1 fruit fly cellular context compared by ENCODE assay signal in genomic region chrX:2546664-2547487, dm6.
TF ChIP-seq lines count a peak whose summit lies in the region.

No protein-coding gene starts in this region.

TF ChIP-seq in whole organism, embryonic, 481 proteins besides CTCF, POLR2A, EP300 and RAD21 (continued from another document):
- peak in 1 of 2 experiments; percentile 38 for TF ChIP-seq Hr51 (GFP tag; optimal IDR thresholded peaks at IDR 0.05; lab: Kevin White, UChicago)
- no peak for TF ChIP-seq sens-2 (GFP tag; IDR thresholded peaks at IDR 0.05; lab: Robert Waterston, UW)
- TF ChIP-seq Xbp1 (GFP tag; optimal IDR thresholded peaks at IDR 0.05; lab: Kevin White, UChicago): peak; percentile 5
- TF ChIP-seq phol (tag; optimal IDR thresholded peaks at IDR 0.05; lab: Kevin White, UChicago): peak; percentile 1
- TF ChIP-seq odd (GFP tag; optimal IDR thresholded peaks at IDR 0.05; lab: Kevin White, UChicago): no peak
- no peak for TF ChIP-seq Abd-B (GFP tag; optimal IDR thresholded peaks at IDR 0.05; lab: Kevin White, UChicago)
- no peak for TF ChIP-seq Dek (tag; optimal IDR thresholded peaks at IDR 0.05; lab: Kevin White, UChicago)
- peak; percentile 14; the same call in 1 of the 3 replicates for TF ChIP-seq tgo (GFP tag; IDR thresholded peaks at IDR 0.05; lab: Robert Waterston, UW)
- TF ChIP-seq CG11504 (tag; optimal IDR thresholded peaks at IDR 0.05; lab: Kevin White, UChicago): peak; percentile 38
- no peak for TF ChIP-seq BtbVII (GFP tag; optimal IDR thresholded peaks at IDR 0.05; lab: Kevin White, UChicago)
- peak; percentile 3 for TF ChIP-seq dmrt99B (tag; optimal IDR thresholded peaks at IDR 0.05; lab: Kevin White, UChicago)
- TF ChIP-seq toy (GFP tag; IDR thresholded peaks at IDR 0.05; lab: Robert Waterston, UW): no peak
- TF ChIP-seq Myb (GFP tag; optimal IDR thresholded peaks at IDR 0.05; lab: Kevin White, UChicago): peak; percentile 13
- peak in 1 of 2 experiments; percentile 37 for TF ChIP-seq eve (GFP tag; optimal IDR thresholded peaks at IDR 0.05; lab: Kevin White, UChicago)
- TF ChIP-seq dm (GFP tag; optimal IDR thresholded peaks at IDR 0.05; lab: Kevin White, UChicago): no peak
- peak; percentile 4 for TF ChIP-seq tap (tag; optimal IDR thresholded peaks at IDR 0.05; lab: Kevin White, UChicago)
- peak; percentile 46 for TF ChIP-seq cwo (GFP tag; optimal IDR thresholded peaks at IDR 0.05; lab: Kevin White, UChicago)
- TF ChIP-seq CG1602 (GFP tag; optimal IDR thresholded peaks at IDR 0.05; lab: Kevin White, UChicago): no peak
- TF ChIP-seq btn (GFP tag; optimal IDR thresholded peaks at IDR 0.05; lab: Kevin White, UChicago): no peak
- TF ChIP-seq CG17361 (GFP tag; IDR thresholded peaks at IDR 0.05; lab: Robert Waterston, UW): no peak
- TF ChIP-seq CG17359 (tag; optimal IDR thresholded peaks at IDR 0.05; lab: Kevin White, UChicago): peak; percentile 37
- no peak for TF ChIP-seq amos (GFP tag; IDR thresholded peaks at IDR 0.05; lab: Robert Waterston, UW; ENCODE audit: partially characterized antibody)
- peak; percentile 3 for TF ChIP-seq Hmr (GFP tag; optimal IDR thresholded peaks at IDR 0.05; lab: Kevin White, UChicago)
- TF ChIP-seq Hey (tag; optimal IDR thresholded peaks at IDR 0.05; lab: Kevin White, UChicago): no peak
- TF ChIP-seq CG9817 (tag; optimal IDR thresholded peaks at IDR 0.05; lab: Kevin White, UChicago): peak; percentile 18
- peak; percentile 5 for TF ChIP-seq CG15269 (tag; optimal IDR thresholded peaks at IDR 0.05; lab: Kevin White, UChicago)
- no peak for TF ChIP-seq CG5245 (GFP tag; optimal IDR thresholded peaks at IDR 0.05; lab: Kevin White, UChicago)
- TF ChIP-seq Sry-δ (GFP tag; optimal IDR thresholded peaks at IDR 0.05; lab: Kevin White, UChicago): no peak
- no peak for TF ChIP-seq lilli (GFP tag; optimal IDR thresholded peaks at IDR 0.05; lab: Kevin White, UChicago)
- TF ChIP-seq lmd (GFP tag; IDR thresholded peaks at IDR 0.05; lab: Robert Waterston, UW): peak; percentile 21; the same call in 1 of the 2 replicates
- TF ChIP-seq ind (GFP tag; optimal IDR thresholded peaks at IDR 0.05; lab: Kevin White, UChicago): peak; percentile 30
- TF ChIP-seq CG34376 (GFP tag; optimal IDR thresholded peaks at IDR 0.05; lab: Kevin White, UChicago): peak; percentile 58
- TF ChIP-seq lab (GFP tag; optimal IDR thresholded peaks at IDR 0.05; lab: Kevin White, UChicago): peak; percentile 10
- peak; percentile 12 for TF ChIP-seq stwl (tag; optimal IDR thresholded peaks at IDR 0.05; lab: Kevin White, UChicago)
- no peak for TF ChIP-seq lola (GFP tag; optimal IDR thresholded peaks at IDR 0.05; lab: Kevin White, UChicago)
- peak; percentile 21; the same call in 1 of the 2 replicates for TF ChIP-seq Rfx (GFP tag; IDR thresholded peaks at IDR 0.05; lab: Robert Waterston, UW)
- TF ChIP-seq grau (tag; optimal IDR thresholded peaks at IDR 0.05; lab: Kevin White, UChicago): peak; percentile 32
- TF ChIP-seq CG18599 (GFP tag; optimal IDR thresholded peaks at IDR 0.05; lab: Kevin White, UChicago): peak; percentile 35
- TF ChIP-seq gem (tag; optimal IDR thresholded peaks at IDR 0.05; lab: Kevin White, UChicago): peak; percentile 19
- peak; percentile 41 for TF ChIP-seq sens (GFP tag; lab: Kevin White, UChicago)
- peak; percentile 16 for TF ChIP-seq Sox102F (GFP tag; optimal IDR thresholded peaks at IDR 0.05; lab: Kevin White, UChicago)
- TF ChIP-seq Atf3 (GFP tag; optimal IDR thresholded peaks at IDR 0.05; lab: Kevin White, UChicago): no peak
- peak; percentile 46 for TF ChIP-seq CG2678 (tag; optimal IDR thresholded peaks at IDR 0.05; lab: Kevin White, UChicago)
TF ChIP-seq in whole organism, embryonic: peak in this region for 41.
